Worm (Caenorhabditis elegans): Measurements from ENCODE around the gene F53H1.3.

ce11 chrIV:1378954-1379353, 50.0 kb downstream of the F53H1.3 start:
- no peak for TF ChIP-seq tra-4 (tag; optimal IDR thresholded peaks at IDR 0.05)
- TF ChIP-seq B0310.2 (tag; optimal IDR thresholded peaks at IDR 0.05), result no peak
- no peak for TF ChIP-seq ceh-36 (tag; optimal IDR thresholded peaks at IDR 0.05)
- no peak for TF ChIP-seq flt-1 (GFP tag; IDR thresholded peaks at IDR 0.05)
- TF ChIP-seq F13C5.2 (tag; optimal IDR thresholded peaks at IDR 0.05), result no peak
- TF ChIP-seq hnd-1 (tag; optimal IDR thresholded peaks at IDR 0.05), result no peak
- no peak for TF ChIP-seq ama-1 (optimal IDR thresholded peaks at IDR 0.05)
- no peak for TF ChIP-seq ceh-13 (GFP tag; optimal IDR thresholded peaks at IDR 0.05)
- no peak for TF ChIP-seq tbx-37 (GFP tag; conservative IDR thresholded peaks at IDR 0.05)
- no peak for TF ChIP-seq aly-1 (tag; optimal IDR thresholded peaks at IDR 0.05)
